Worm (Caenorhabditis elegans) whole organism, early embryonic: ENCODE data around the gene nuo-1.

ENCODE experiments used
- F13C5.2 ChIP-seq: sonication (generic microtip); optimal IDR thresholded peaks from 2 replicates; lab custom pipeline; 2017; ENCODE audit warnings: mild to moderate bottlenecking, missing genetic modification characterization, inconsistent platforms, missing compliant biosample characterization
- ama-1 ChIP-seq: fragments of 150-350 bp; optimal IDR thresholded peaks from 2 replicates; lab custom pipeline; 2014
- sea-1 ChIP-seq: fragments of 200-800 bp; sonication (Bioruptor generic); conservative IDR thresholded peaks from 2 replicates; pipeline ENCODE4 v1.3.6; 2022; ENCODE audit warnings: missing genetic modification characterization, missing compliant biosample characterization
- tbx-37 ChIP-seq: fragments of 200-800 bp; sonication (Bioruptor generic); conservative IDR thresholded peaks from 2 replicates; pipeline ENCODE4 v1.3.6; 2022; ENCODE audit warnings: missing genetic modification reagents, missing genetic modification characterization, missing compliant biosample characterization

DNA sequence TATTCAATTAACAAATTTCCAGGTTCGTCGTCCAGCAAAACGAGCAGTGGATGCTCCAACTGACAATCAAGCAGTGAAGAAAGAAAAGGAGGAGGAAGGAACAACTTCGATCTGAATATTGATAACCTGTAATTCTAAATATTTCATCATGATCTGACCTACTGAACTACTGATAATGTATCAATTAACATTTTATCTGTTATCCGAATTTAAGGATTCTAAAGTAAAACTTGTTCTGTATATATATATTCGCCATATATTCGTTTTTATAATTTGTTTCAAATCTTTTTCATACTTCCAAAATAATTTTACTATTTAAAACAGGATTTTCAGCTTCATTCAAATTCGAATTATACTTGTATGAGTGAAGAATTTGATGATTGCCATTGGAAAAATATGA is 10.2 kb downstream of the nuo-1 start, which contains the start of gene apc-17:
- no peak for TF ChIP-seq ama-1
- no peak for TF ChIP-seq tbx-37
- TF ChIP-seq sea-1 (GFP tag; lab: Robert Waterston, UW) = no peak
- no peak for TF ChIP-seq F13C5.2 (tag; lab: Kevin White, UChicago)
